Worm (Caenorhabditis elegans): ENCODE data around the gene C54E10.11.

DNA sequence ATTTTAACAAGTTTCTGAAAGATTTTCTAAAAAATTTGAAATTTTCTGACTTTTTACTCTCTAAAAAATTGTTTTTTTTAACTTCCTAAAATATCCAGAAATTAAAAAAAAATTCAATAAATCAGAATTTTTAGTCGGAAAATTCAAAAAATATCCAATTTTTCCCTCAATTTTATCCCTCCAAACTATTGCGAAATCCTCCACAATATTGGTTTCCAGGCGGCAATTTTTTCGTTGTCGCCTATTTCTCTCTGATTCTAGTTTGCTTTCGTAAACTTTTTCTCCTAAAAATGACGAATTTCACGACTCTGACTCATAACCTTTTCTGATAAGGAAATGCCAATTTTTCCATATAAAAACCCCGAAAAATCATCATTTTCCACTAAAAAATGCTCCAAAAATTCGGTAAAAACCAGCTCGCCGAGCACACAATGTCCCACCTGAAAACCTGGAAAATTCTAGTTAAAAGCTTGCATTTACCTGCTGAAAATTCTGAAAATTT lies 14.5 kb downstream of the C54E10.11 start, which contains the start of gene Y17D7B.2:
- no peak for TF ChIP-seq ceh-30 (tag; optimal IDR thresholded peaks at IDR 0.05)
- TF ChIP-seq ceh-18 (tag; optimal IDR thresholded peaks at IDR 0.05), result no peak
